Worm (Caenorhabditis elegans) whole organism, L2 larva: ENCODE data around the gene C04E12.5.

Experiments
- alr-1 ChIP-seq: fragments of 150-350 bp; optimal IDR thresholded peaks from 2 replicates; lab custom pipeline; 2014; ENCODE audit warnings: missing biosample characterization, missing genetic modification characterization
- ama-1 ChIP-seq: fragments of 150-350 bp; optimal IDR thresholded peaks from 2 replicates; lab custom pipeline; 2018; ENCODE audit warnings: inconsistent platforms
- egl-27 ChIP-seq: sonication (generic microtip); optimal IDR thresholded peaks from 3 replicates; lab custom pipeline; 2017; ENCODE audit warnings: missing biosample characterization, missing genetic modification reagents, missing genetic modification characterization
- elt-1 ChIP-seq: fragments of 150-350 bp; optimal IDR thresholded peaks from 2 replicates; lab custom pipeline; 2014; ENCODE audit warnings: missing biosample characterization, missing genetic modification characterization
- gmeb-1 ChIP-seq: fragments of 150-350 bp; optimal IDR thresholded peaks from 2 replicates; lab custom pipeline; 2014; ENCODE audit warnings: missing biosample characterization, missing genetic modification characterization
- lin-11 ChIP-seq: fragments of 150-350 bp; sonication (generic microtip); optimal IDR thresholded peaks from 2 replicates; lab custom pipeline; 2014; ENCODE audit warnings: missing biosample characterization, missing genetic modification characterization, inconsistent platforms, mixed read lengths
- mbf-1 ChIP-seq: sonication (generic microtip); optimal IDR thresholded peaks from 2 replicates; lab custom pipeline; 2017; ENCODE audit warnings: missing biosample characterization, missing genetic modification characterization
- mdl-1 ChIP-seq, 2 experiments: fragments of 150-350 bp in 1 of 2; sonication (generic microtip) in 1 of 2; optimal IDR thresholded peaks; 2 replicates each; lab custom pipeline; 2017; ENCODE audit warnings: missing biosample characterization in 2 of 2, missing genetic modification characterization in 2 of 2
- nhr-25 ChIP-seq: fragments of 150-350 bp; sonication (generic microtip); optimal IDR thresholded peaks from 3 replicates; lab custom pipeline; 2014; ENCODE audit warnings: missing biosample characterization, missing genetic modification characterization
- snpc-4 ChIP-seq: fragments of 150-350 bp; optimal IDR thresholded peaks from 2 replicates; lab custom pipeline; 2014; ENCODE audit warnings: missing biosample characterization, missing genetic modification characterization
- zag-1 ChIP-seq: fragments of 150-350 bp; optimal IDR thresholded peaks from 2 replicates; lab custom pipeline; 2014; ENCODE audit warnings: missing biosample characterization, missing genetic modification characterization

DNA sequence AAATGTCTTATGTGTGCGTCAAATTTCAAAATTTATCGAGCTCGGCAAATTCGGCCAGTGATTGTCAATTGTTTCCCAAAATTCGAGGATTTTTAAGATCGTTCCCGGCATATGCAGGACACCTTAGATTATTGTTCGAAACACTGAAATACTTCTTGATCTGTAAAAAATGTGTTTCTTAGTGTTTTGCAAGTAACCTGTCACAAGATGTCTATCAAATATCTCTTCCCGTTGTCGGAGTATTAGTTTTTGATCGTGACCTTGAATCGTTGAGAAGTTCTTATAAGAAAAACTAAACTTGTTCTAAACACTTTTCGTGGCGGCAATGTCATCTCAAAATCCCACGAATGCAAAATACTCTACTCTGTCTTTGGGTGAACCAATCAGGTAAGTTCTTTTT is 4.1 kb downstream of the C04E12.5 start, which contains the start of gene C04E12.4:
- TF ChIP-seq nhr-25 (no peak), snpc-4 (tag; lab: Kevin White, UChicago) (no peak), lin-11 (tag; lab: Kevin White, UChicago) (no peak), mdl-1 (tag; optimal IDR thresholded peaks at IDR 0.05; lab: Kevin White, UChicago) (no peak), mbf-1 (no peak), egl-27 (no peak), ama-1 (lab: Kevin White, UChicago) (no peak), alr-1 (tag; lab: Kevin White, UChicago) (no peak), gmeb-1 (tag; lab: Kevin White, UChicago) (no peak), elt-1 (tag; lab: Kevin White, UChicago) (no peak), zag-1 (tag; lab: Kevin White, UChicago) (no peak)
